Worm (Caenorhabditis elegans) whole organism, L4 larva: Measurements from ENCODE around the gene tbc-14.

Source experiments
- R02D3.7 ChIP-seq: fragments of 150-350 bp; sonication (generic microtip); optimal IDR thresholded peaks from 3 replicates; lab custom pipeline; 2014; ENCODE audit warnings: missing biosample characterization, missing genetic modification characterization
- ceh-82 ChIP-seq: sonication (generic microtip); optimal IDR thresholded peaks from 2 replicates; lab custom pipeline; 2017; ENCODE audit warnings: missing biosample characterization, missing genetic modification characterization
- fos-1 ChIP-seq: fragments of 150-350 bp; optimal IDR thresholded peaks from 2 replicates; lab custom pipeline; 2014; ENCODE audit warnings: missing biosample characterization, missing genetic modification characterization
- hlh-30 ChIP-seq: sonication (generic microtip); optimal IDR thresholded peaks from 2 replicates; lab custom pipeline; 2017; ENCODE audit warnings: antibody characterized with exemption, mild to moderate bottlenecking, missing genetic modification characterization, missing compliant biosample characterization; ENCODE audit not compliant: insufficient read depth
- lin-13 ChIP-seq: fragments of 150-350 bp; optimal IDR thresholded peaks from 2 replicates; lab custom pipeline; 2014; ENCODE audit warnings: missing biosample characterization, missing genetic modification reagents, missing genetic modification characterization
- lsy-2 ChIP-seq, 2 experiments: fragments of 150-350 bp in 1 of 2; sonication (generic microtip) in 1 of 2; optimal IDR thresholded peaks; 2 replicates each; lab custom pipeline; 2014 to 2017; ENCODE audit warnings: missing biosample characterization in 2 of 2, missing genetic modification characterization in 2 of 2
- nhr-237 ChIP-seq: sonication (generic microtip); optimal IDR thresholded peaks from 2 replicates; lab custom pipeline; 2017; ENCODE audit warnings: missing biosample characterization, missing genetic modification characterization
- pha-4 ChIP-seq, 2 experiments: fragments of 150-350 bp in 1 of 2; fragments of 200-800 bp in 1 of 2; sonication (Bioruptor generic) in 1 of 2; IDR thresholded peaks in 1 of 2; optimal IDR thresholded peaks in 1 of 2; 2 replicates each; pipeline versions ENCODE4 v1.3.6 to Lab custom; 2014 to 2022; ENCODE audit warnings: missing genetic modification characterization in 2 of 2, missing genetic modification reagents in 2 of 2, missing biosample characterization in 1 of 2, missing compliant biosample characterization in 1 of 2
- tra-1 ChIP-seq: fragments of 200-800 bp; sonication (Bioruptor generic); IDR thresholded peaks from 2 replicates; pipeline ENCODE4 v1.3.6; 2022; ENCODE audit warnings: missing genetic modification reagents, missing genetic modification characterization, missing compliant biosample characterization
- unc-130 ChIP-seq: sonication (generic microtip); optimal IDR thresholded peaks from 2 replicates; lab custom pipeline; 2016; ENCODE audit warnings: missing genetic modification reagents, missing genetic modification characterization, missing compliant biosample characterization
- unc-62 ChIP-seq, 3 experiments: fragments of 150-350 bp in 1 of 3; sonication (generic microtip); optimal IDR thresholded peaks in 2 of 3; peaks in 1 of 3; 1 replicate in 1 of 3; 2 replicates in 2 of 3; lab custom pipeline; 2014 to 2017; ENCODE audit warnings: missing biosample characterization in 3 of 3, missing genetic modification characterization in 3 of 3, missing genetic modification reagents in 3 of 3, missing genotype in 1 of 3
- vab-7 ChIP-seq: fragments of 200-800 bp; sonication (Bioruptor generic); IDR thresholded peaks from 2 replicates; pipeline ENCODE4 v1.3.6; 2022; ENCODE audit warnings: missing genetic modification reagents, missing genetic modification characterization, missing compliant biosample characterization

DNA sequence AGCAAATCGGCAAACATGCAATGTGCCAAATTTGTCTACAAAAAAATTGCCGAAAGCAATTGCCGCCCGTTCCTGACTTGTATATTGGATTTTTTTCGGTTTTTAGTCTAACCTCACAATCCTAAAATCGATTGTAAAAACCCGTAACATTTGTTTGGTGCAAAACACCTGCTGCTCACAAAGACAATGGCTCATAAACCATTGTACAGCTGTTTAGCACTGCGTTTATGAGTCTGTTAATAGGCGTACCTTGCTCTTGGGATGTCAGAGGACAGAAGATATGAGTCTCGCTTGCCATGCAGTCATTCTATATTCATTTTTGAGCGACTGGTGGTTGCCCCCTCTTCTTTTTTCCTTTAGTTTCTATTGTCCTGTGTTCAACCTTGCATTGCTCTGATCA, 24.7 kb upstream of the tbc-14 start, which contains the start of gene E01G4.5:
- no peak for TF ChIP-seq nhr-237
- no peak for TF ChIP-seq vab-7 (GFP tag; lab: Robert Waterston, UW)
- TF ChIP-seq unc-130 (GFP tag; lab: Kevin White, UChicago): no peak
- TF ChIP-seq hlh-30 (tag; lab: Kevin White, UChicago): no peak
- no peak for TF ChIP-seq unc-62 (GFP tag; optimal IDR thresholded peaks at IDR 0.05 in 1 of 2; lab: Kevin White, UChicago)
- no peak for TF ChIP-seq unc-62 (tag; optimal IDR thresholded peaks at IDR 0.05; lab: Kevin White, UChicago)
- no peak for TF ChIP-seq tra-1 (GFP tag; lab: Robert Waterston, UW)
- no peak for TF ChIP-seq fos-1
- no peak for TF ChIP-seq ceh-82 (tag; lab: Kevin White, UChicago)
- TF ChIP-seq R02D3.7 (tag; lab: Kevin White, UChicago): no peak
- TF ChIP-seq lin-13: no peak
- no peak for TF ChIP-seq lsy-2 (tag; optimal IDR thresholded peaks at IDR 0.05; lab: Kevin White, UChicago)
- no peak for TF ChIP-seq pha-4 (GFP tag; IDR thresholded peaks at IDR 0.05; lab: Robert Waterston, UW)
- TF ChIP-seq pha-4 (tag; optimal IDR thresholded peaks at IDR 0.05; lab: Kevin White, UChicago): no peak
